Fruit fly (Drosophila melanogaster): Measurements from ENCODE around the gene nst.

nst gene

DNA sequence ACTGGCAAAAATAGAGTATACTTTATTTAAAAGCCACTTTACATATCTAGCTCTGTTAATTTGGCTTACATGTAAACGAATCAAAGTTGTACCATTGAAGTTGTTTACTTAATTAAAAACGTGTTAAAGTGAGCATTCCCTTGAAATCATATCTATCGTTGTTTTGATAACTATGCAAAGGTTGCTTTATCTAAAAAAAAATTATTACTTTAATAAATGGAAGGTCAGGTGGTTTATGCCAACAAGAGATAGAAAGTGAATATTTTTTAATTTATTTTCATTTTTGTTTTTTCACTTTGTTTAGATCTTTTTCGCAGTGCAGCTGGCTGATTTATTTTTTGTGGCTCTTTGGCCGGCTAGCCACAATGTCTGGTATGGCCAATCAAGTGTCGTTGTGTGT lies 47.1 kb downstream of the nst start (continued):
- TF ChIP-seq Gug (GFP tag; IDR thresholded peaks at IDR 0.05) (peak; percentile 73), Lpt (GFP tag; optimal IDR thresholded peaks at IDR 0.05) (peak; percentile 79), Blimp-1 (GFP tag; optimal IDR thresholded peaks at IDR 0.05) (no peak), lz (GFP tag; optimal IDR thresholded peaks at IDR 0.05) (peak; percentile 47), Eip75B (GFP tag; optimal IDR thresholded peaks at IDR 0.05) (peak; percentile 57), Eip93F (GFP tag; optimal IDR thresholded peaks at IDR 0.05) (no peak), CG6808 (GFP tag; optimal IDR thresholded peaks at IDR 0.05) (peak; percentile 59), pdm3 (GFP tag; optimal IDR thresholded peaks at IDR 0.05) (peak; percentile 78), Ets96B (tag; optimal IDR thresholded peaks at IDR 0.05) (peak; percentile 66), Smox (GFP tag; optimal IDR thresholded peaks at IDR 0.05) (peak; percentile 40), CG8119 (GFP tag; IDR thresholded peaks at IDR 0.05) (peak; percentile 91), CG11902 (GFP tag; optimal IDR thresholded peaks at IDR 0.05) (peak; percentile 16), Hr39 (GFP tag; optimal IDR thresholded peaks at IDR 0.05) (peak; percentile 44), fd85E (GFP tag; optimal IDR thresholded peaks at IDR 0.05) (no peak), Hr4 (GFP tag; optimal IDR thresholded peaks at IDR 0.05) (peak; percentile 93), Sox14 (GFP tag; optimal IDR thresholded peaks at IDR 0.05) (peak; percentile 75), Met (GFP tag; optimal IDR thresholded peaks at IDR 0.05) (peak; percentile 57), CG1621 (tag; optimal IDR thresholded peaks at IDR 0.05) (peak; percentile 9), CG11762 (GFP tag; optimal IDR thresholded peaks at IDR 0.05; ENCODE audit: insufficient read depth) (peak; percentile 60), CG34406 (GFP tag; optimal IDR thresholded peaks at IDR 0.05) (peak; percentile 40), CG32006 (GFP tag; optimal IDR thresholded peaks at IDR 0.05) (peak; percentile 94), CG8632 (GFP tag; optimal IDR thresholded peaks at IDR 0.05) (peak; percentile 54), CG6163 (GFP tag; IDR thresholded peaks at IDR 0.05) (peak; percentile 81)

DNA sequence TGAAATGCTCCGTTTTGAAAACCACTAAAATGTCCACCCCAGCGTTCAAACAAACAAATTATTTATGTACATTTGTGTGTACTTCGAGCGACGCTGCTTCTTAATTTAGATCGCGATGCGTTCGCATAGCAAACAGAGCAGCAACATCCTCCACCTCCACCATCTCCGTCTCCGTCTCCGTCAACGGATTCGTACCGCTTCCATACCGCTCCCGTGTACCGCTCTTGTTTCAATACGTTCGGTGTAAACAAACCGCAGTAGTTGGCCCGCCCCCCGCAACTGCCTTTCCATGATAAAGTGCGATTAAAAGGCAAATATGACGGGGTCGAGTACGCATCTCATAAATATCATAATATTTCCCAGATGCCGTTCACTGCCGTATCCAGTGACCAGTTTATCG lies 47.7 kb downstream of the nst start, which contains the start of gene CG33725:
CG33725 (plus strand) TSS at position 364 of the 400 bp plus-strand sequence.
- peak; percentile 95 for TF ChIP-seq fkh (GFP tag; optimal IDR thresholded peaks at IDR 0.05)
- no peak for TF ChIP-seq CG34406 (GFP tag; optimal IDR thresholded peaks at IDR 0.05)

dm6 chr3L:12478229-12478628 lies 51.7 kb downstream of the nst start:
- TF ChIP-seq CG1621 (tag; optimal IDR thresholded peaks at IDR 0.05) (peak; percentile 0), Ets21C (GFP tag; optimal IDR thresholded peaks at IDR 0.05) (no peak)
